Worm (Caenorhabditis elegans): ENCODE measurements around the gene C13A2.3.

DNA sequence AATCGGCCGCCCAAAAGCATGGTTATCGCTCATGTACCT, 45.2 kb upstream of the C13A2.3 start, which contains the start of gene hpo-9:
- TF ChIP-seq him-1 (tag; optimal IDR thresholded peaks at IDR 0.05) (no peak), W03F9.2 (tag; optimal IDR thresholded peaks at IDR 0.05) (no peak), dao-5 (tag; optimal IDR thresholded peaks at IDR 0.05) (no peak)

All from whole organism, L4/young adult.